Worm (Caenorhabditis elegans) whole organism, young adult: ENCODE results near the gene dpy-26.
A peak's percentile ranks its signal among the peaks of the same experiment; 100 is the strongest.

ENCODE experiments used
- C17E4.6 ChIP-seq: fragments of 200-800 bp; sonication (Bioruptor generic); IDR thresholded peaks from 2 replicates; pipeline ENCODE4 v1.3.6; 2022; ENCODE audit warnings: missing genetic modification reagents, missing genetic modification characterization, missing compliant biosample characterization
- T26A5.8 ChIP-seq: sonication (generic microtip); optimal IDR thresholded peaks from 2 replicates; lab custom pipeline; 2016; ENCODE audit warnings: missing genetic modification characterization, missing compliant biosample characterization
- Y53G8AR.9 ChIP-seq: fragments of 200-800 bp; sonication (Bioruptor generic); conservative IDR thresholded peaks from 2 replicates; pipeline ENCODE4 v1.3.6; 2022; ENCODE audit warnings: missing genetic modification reagents, missing genetic modification characterization, missing compliant biosample characterization
- Y56A3A.18 ChIP-seq: fragments of 200-800 bp; sonication (Bioruptor generic); IDR thresholded peaks from 2 replicates; pipeline ENCODE4 v1.3.6; 2022; ENCODE audit warnings: missing genetic modification reagents, missing genetic modification characterization, missing compliant biosample characterization
- ZK185.1 ChIP-seq: sonication (generic microtip); optimal IDR thresholded peaks from 2 replicates; lab custom pipeline; 2016; ENCODE audit warnings: mild to moderate bottlenecking, missing genetic modification characterization, missing compliant biosample characterization; ENCODE audit not compliant: poor library complexity, severe bottlenecking
- akir-1 ChIP-seq: fragments of 200-800 bp; sonication (Bioruptor generic); optimal IDR thresholded peaks from 2 replicates; lab custom pipeline; 2018; ENCODE audit warnings: mild to moderate bottlenecking, missing genetic modification characterization, moderate library complexity, missing compliant biosample characterization
- athp-1 ChIP-seq: sonication (generic microtip); optimal IDR thresholded peaks from 2 replicates; lab custom pipeline; 2017; ENCODE audit warnings: mild to moderate bottlenecking, missing genetic modification characterization, missing compliant biosample characterization
- attf-3 ChIP-seq: fragments of 200-800 bp; sonication (Bioruptor generic); conservative IDR thresholded peaks from 2 replicates; pipeline ENCODE4 v1.3.6; 2022; ENCODE audit warnings: missing genetic modification reagents, missing genetic modification characterization, missing compliant biosample characterization
- attf-5 ChIP-seq: fragments of 200-800 bp; sonication (Bioruptor generic); optimal IDR thresholded peaks from 2 replicates; lab custom pipeline; 2018; ENCODE audit warnings: mild to moderate bottlenecking, missing genetic modification characterization, missing compliant biosample characterization
- cebp-2 ChIP-seq: fragments of 200-800 bp; sonication (Bioruptor generic); IDR thresholded peaks from 2 replicates; pipeline ENCODE4 v1.3.6; 2022; ENCODE audit warnings: missing genetic modification characterization, missing compliant biosample characterization
- ceh-100 ChIP-seq: fragments of 200-800 bp; sonication (Bioruptor generic); IDR thresholded peaks from 2 replicates; pipeline ENCODE4 v1.3.6; 2022; ENCODE audit warnings: missing genetic modification reagents, missing genetic modification characterization, missing compliant biosample characterization
- ceh-40 ChIP-seq: fragments of 200-800 bp; sonication (Bioruptor generic); IDR thresholded peaks from 2 replicates; pipeline ENCODE4 v1.3.6; 2022; ENCODE audit warnings: missing genetic modification characterization, missing compliant biosample characterization
- chd-7 ChIP-seq: sonication (generic microtip); optimal IDR thresholded peaks from 2 replicates; lab custom pipeline; 2016; ENCODE audit warnings: mild to moderate bottlenecking, missing genetic modification characterization, moderate library complexity, missing compliant biosample characterization
- dox-1 ChIP-seq: fragments of 200-800 bp; sonication (Bioruptor generic); IDR thresholded peaks from 2 replicates; pipeline ENCODE4 v1.3.6; 2022; ENCODE audit warnings: missing genetic modification reagents, missing genetic modification characterization, missing compliant biosample characterization
- dpff-1 ChIP-seq: sonication (generic microtip); optimal IDR thresholded peaks from 2 replicates; lab custom pipeline; 2017; ENCODE audit warnings: mild to moderate bottlenecking, missing genetic modification characterization, missing compliant biosample characterization
- efl-1 ChIP-seq: fragments of 150-350 bp; optimal IDR thresholded peaks from 2 replicates; lab custom pipeline; 2014; ENCODE audit warnings: missing biosample characterization, missing genetic modification reagents, missing genetic modification characterization
- egrh-3 ChIP-seq: fragments of 200-800 bp; sonication (Bioruptor generic); IDR thresholded peaks from 2 replicates; pipeline ENCODE4 v1.3.6; 2022; ENCODE audit warnings: missing genetic modification reagents, missing genetic modification characterization, missing compliant biosample characterization
- ets-4 ChIP-seq: fragments of 200-800 bp; sonication (Bioruptor generic); optimal IDR thresholded peaks from 2 replicates; lab custom pipeline; 2018; ENCODE audit warnings: mild to moderate bottlenecking, missing genetic modification characterization, missing compliant biosample characterization
- hmg-1.2 ChIP-seq: fragments of 200-800 bp; sonication (Bioruptor generic); IDR thresholded peaks from 2 replicates; pipeline ENCODE4 v1.3.6; 2022; ENCODE audit warnings: missing genetic modification reagents, missing genetic modification characterization, missing compliant biosample characterization
- hrde-1 ChIP-seq: sonication (generic microtip); optimal IDR thresholded peaks from 2 replicates; lab custom pipeline; 2016; ENCODE audit warnings: missing genetic modification characterization, mild to moderate bottlenecking, missing compliant biosample characterization, moderate library complexity, missing genotype, missing genetic modification reagents, borderline replicate concordance
- hsf-1 ChIP-seq: fragments of 200-800 bp; sonication (Bioruptor generic); IDR thresholded peaks from 2 replicates; pipeline ENCODE4 v1.3.6; 2022; ENCODE audit warnings: missing genetic modification reagents, missing genetic modification characterization, missing compliant biosample characterization
- lin-26 ChIP-seq: fragments of 200-800 bp; sonication (Bioruptor generic); IDR thresholded peaks from 2 replicates; pipeline ENCODE4 v1.3.6; 2022; ENCODE audit warnings: missing genetic modification reagents, missing genetic modification characterization, missing compliant biosample characterization
- lin-40 ChIP-seq: sonication (generic microtip); optimal IDR thresholded peaks from 2 replicates; lab custom pipeline; 2016; ENCODE audit warnings: missing genetic modification characterization, mild to moderate bottlenecking, missing compliant biosample characterization, missing genotype, missing genetic modification reagents
- lsy-27 ChIP-seq: sonication (generic microtip); optimal IDR thresholded peaks from 2 replicates; lab custom pipeline; 2017; ENCODE audit warnings: missing genetic modification characterization, mild to moderate bottlenecking, missing compliant biosample characterization, antibody characterized with exemption, missing genotype, borderline replicate concordance; ENCODE audit not compliant: insufficient read depth
- madf-10 ChIP-seq: sonication (generic microtip); optimal IDR thresholded peaks from 2 replicates; lab custom pipeline; 2016; ENCODE audit warnings: mild to moderate bottlenecking, missing genetic modification characterization, missing compliant biosample characterization
- mes-4 ChIP-seq: sonication (generic microtip); optimal IDR thresholded peaks from 2 replicates; lab custom pipeline; 2016; ENCODE audit warnings: missing genotype, missing genetic modification characterization, missing compliant biosample characterization
- nhr-80 ChIP-seq: sonication (generic microtip); optimal IDR thresholded peaks from 2 replicates; lab custom pipeline; 2016; ENCODE audit warnings: missing genetic modification characterization, missing compliant biosample characterization
- nhr-90 ChIP-seq: sonication (generic microtip); optimal IDR thresholded peaks from 2 replicates; lab custom pipeline; 2016; ENCODE audit warnings: missing genotype, mild to moderate bottlenecking, missing genetic modification characterization, missing compliant biosample characterization
- rcor-1 ChIP-seq: fragments of 200-800 bp; sonication (Bioruptor generic); IDR thresholded peaks from 2 replicates; pipeline ENCODE4 v1.3.6; 2022; ENCODE audit warnings: missing genetic modification reagents, missing genetic modification characterization, missing compliant biosample characterization
- sea-2 ChIP-seq: fragments of 200-800 bp; sonication (Bioruptor generic); IDR thresholded peaks from 2 replicates; pipeline ENCODE4 v1.3.6; 2022; ENCODE audit warnings: missing genetic modification characterization, missing compliant biosample characterization
- somi-1 ChIP-seq: fragments of 200-800 bp; sonication (Bioruptor generic); optimal IDR thresholded peaks from 2 replicates; lab custom pipeline; 2018; ENCODE audit warnings: mild to moderate bottlenecking, missing genetic modification characterization, missing compliant biosample characterization
- tbp1 ChIP-seq: fragments of 200-800 bp; sonication (Bioruptor generic); optimal IDR thresholded peaks from 2 replicates; lab custom pipeline; 2018; ENCODE audit warnings: mild to moderate bottlenecking, missing genetic modification characterization, missing compliant biosample characterization
- zfh-2 ChIP-seq: fragments of 200-800 bp; sonication (Bioruptor generic); conservative IDR thresholded peaks from 2 replicates; pipeline ENCODE4 v1.3.6; 2022; ENCODE audit warnings: missing genetic modification reagents, missing genetic modification characterization, missing compliant biosample characterization
- ztf-22 ChIP-seq: fragments of 200-800 bp; sonication (Bioruptor generic); optimal IDR thresholded peaks from 2 replicates; lab custom pipeline; 2018; ENCODE audit warnings: mild to moderate bottlenecking, missing genetic modification characterization, moderate library complexity, missing compliant biosample characterization
- ztf-26 ChIP-seq: sonication (generic microtip); optimal IDR thresholded peaks from 2 replicates; lab custom pipeline; 2017; ENCODE audit warnings: missing genetic modification characterization, missing compliant biosample characterization
- ztf-6 ChIP-seq: fragments of 200-800 bp; sonication (Bioruptor generic); IDR thresholded peaks from 2 replicates; pipeline ENCODE4 v1.3.6; 2022; ENCODE audit warnings: missing genetic modification reagents, missing genetic modification characterization, missing compliant biosample characterization

The dpy-26 gene

DNA sequence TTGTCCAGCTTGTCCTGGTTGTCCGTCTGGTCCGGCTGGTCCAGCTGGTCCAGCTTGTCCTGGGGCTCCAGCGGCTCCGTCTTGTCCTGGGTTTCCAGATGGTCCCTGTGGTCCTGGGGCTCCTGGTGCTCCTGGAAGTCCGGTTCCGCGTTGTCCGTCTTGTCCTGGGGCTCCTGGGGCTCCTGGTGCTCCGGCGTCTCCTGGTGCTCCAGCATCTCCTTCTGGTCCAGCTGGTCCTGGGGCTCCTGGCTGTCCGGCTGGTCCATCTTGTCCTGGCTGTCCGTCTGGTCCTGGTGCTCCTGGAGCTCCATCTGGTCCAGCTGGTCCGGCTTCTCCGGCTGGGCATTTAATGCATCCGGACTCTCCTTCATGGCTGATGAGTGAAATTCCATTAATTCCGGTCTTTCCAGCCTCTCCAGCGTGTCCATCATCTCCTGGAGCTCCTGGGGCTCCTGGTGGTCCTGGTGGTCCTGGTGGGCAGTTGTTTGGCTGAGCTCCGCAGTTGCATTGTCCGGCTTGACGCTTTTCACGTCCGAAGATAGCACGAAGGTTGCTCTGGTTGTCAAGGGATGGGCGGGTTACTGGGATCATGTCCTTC, 23.3 kb downstream of the dpy-26 start (continued):
- TF ChIP-seq lin-40 (tag; lab: Kevin White, UChicago), result peak; percentile 22
- no peak for TF ChIP-seq T26A5.8 (tag; lab: Kevin White, UChicago)
- no peak for TF ChIP-seq ztf-22 (GFP tag; lab: Kevin White, UChicago)
- 0 out of 2 replicates have a peak, but pooled peaks have one; percentile 20 for TF ChIP-seq dox-1
- no peak for TF ChIP-seq lsy-27 (tag; lab: Kevin White, UChicago)
- no peak for TF ChIP-seq chd-7
- no peak for TF ChIP-seq efl-1
- TF ChIP-seq rcor-1, result no peak
- peak; percentile 96 for TF ChIP-seq egrh-3 (GFP tag; lab: Robert Waterston, UW)
- no peak for TF ChIP-seq C17E4.6 (GFP tag; lab: Robert Waterston, UW)
- peak; percentile 37 for TF ChIP-seq ztf-26 (tag; lab: Kevin White, UChicago)
- TF ChIP-seq zfh-2 (GFP tag; lab: Robert Waterston, UW), result peak; percentile 94
- 0 out of 2 replicates have a peak, but pooled peaks have one; percentile 64 for TF ChIP-seq cebp-2 (GFP tag; lab: Robert Waterston, UW)
- no peak for TF ChIP-seq ets-4
- no peak for TF ChIP-seq mes-4 (tag; lab: Kevin White, UChicago)
- peak; percentile 6 for TF ChIP-seq athp-1 (tag; lab: Kevin White, UChicago)
- TF ChIP-seq madf-10 (tag; lab: Kevin White, UChicago), result no peak

DNA sequence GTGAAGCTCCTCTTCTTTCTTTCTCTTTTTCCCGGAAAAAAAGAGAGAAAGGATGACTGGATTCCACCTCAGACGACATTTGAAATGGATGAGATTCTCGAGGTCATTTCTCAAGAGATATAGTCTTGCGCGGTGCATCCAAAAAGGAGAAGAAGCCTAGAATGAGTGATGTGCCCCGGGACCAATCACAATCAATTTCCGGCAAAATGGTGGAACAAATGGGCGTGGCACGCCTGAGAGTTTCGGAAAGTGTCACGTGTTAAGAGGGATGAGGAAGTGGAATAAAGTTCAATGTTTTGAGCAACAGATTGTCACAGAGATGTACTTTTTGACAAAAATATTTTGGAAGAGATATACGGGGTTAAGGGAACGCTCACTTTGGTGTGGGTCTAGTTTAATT, 25.5 kb downstream of the dpy-26 start:
- TF ChIP-seq attf-3 (GFP tag; lab: Robert Waterston, UW), result no peak
- no peak for TF ChIP-seq ztf-6 (GFP tag; lab: Robert Waterston, UW)
- no peak for TF ChIP-seq hmg-1.2 (GFP tag; lab: Robert Waterston, UW)
- TF ChIP-seq akir-1 (GFP tag; lab: Kevin White, UChicago), result no peak
- TF ChIP-seq somi-1, result no peak
- TF ChIP-seq athp-1 (tag; lab: Kevin White, UChicago), result no peak
- no peak for TF ChIP-seq dox-1
- TF ChIP-seq Y53G8AR.9 (GFP tag; lab: Robert Waterston, UW), result no peak
- no peak; the same call in 1 of the 2 replicates for TF ChIP-seq zfh-2 (GFP tag; lab: Robert Waterston, UW)
- TF ChIP-seq Y56A3A.18 (GFP tag; lab: Robert Waterston, UW), result no peak

DNA sequence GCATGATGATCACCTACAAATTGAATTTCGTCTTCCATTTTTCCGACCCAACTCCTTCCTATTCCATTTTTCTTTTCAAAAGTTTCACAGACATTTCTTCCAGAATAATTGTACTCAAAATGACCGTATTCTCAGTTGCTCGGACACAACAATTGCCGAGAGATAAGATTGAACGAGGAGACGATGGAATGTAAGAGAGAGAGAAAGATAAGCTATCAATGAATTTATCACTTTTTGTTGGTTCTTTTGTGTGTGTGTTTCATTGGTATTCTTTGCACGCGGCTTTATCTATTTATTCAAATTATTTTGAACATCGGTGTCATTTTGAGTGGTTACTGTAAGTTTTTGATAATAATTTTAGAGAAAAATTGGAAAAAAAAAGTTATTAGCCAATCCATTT, 30.7 kb downstream of the dpy-26 start, which contains the start of gene ugt-65:
Gene ugt-65, plus strand, starts transcription at position 229 of the 400 bp plus-strand sequence.
- TF ChIP-seq hsf-1 (no peak), nhr-80 (peak; percentile 61)

DNA sequence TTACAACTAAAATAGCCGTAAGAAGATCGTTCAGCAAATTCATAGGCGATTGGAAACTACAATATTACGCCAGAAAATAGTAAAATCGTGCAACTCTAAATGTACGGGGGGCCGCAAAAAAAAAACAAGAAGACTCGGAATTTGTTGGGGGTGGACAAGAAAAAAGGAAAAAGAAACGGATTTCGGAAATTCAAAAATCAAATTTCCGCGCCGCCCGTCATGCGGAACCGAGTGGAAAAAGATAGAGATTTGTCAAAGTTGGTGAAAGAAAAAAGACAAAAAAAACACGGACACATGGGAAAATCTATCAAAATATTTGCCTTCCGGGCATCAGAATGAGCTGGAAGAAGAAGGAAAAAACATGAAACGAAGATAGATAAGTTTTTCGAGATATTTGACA, 31.8 kb downstream of the dpy-26 start:
- TF ChIP-seq ZK185.1 (no peak), lin-26 (no peak), tbp1 (no peak), dpff-1 (tag; lab: Kevin White, UChicago) (no peak), hrde-1 (tag; lab: Kevin White, UChicago) (no peak), attf-5 (GFP tag; lab: Kevin White, UChicago) (no peak), nhr-90 (no peak), ztf-6 (GFP tag; lab: Robert Waterston, UW) (no peak), ceh-40 (no peak), sea-2 (GFP tag; lab: Robert Waterston, UW) (no peak), ceh-100 (GFP tag; lab: Robert Waterston, UW) (no peak)
- TF ChIP-seq, all 124 proteins: peak for 0
